Fruit fly (Drosophila melanogaster) whole organism, embryonic: ENCODE data around the gene CG31431.

Experiments
- CG10565 ChIP-seq: fragments of 200-800 bp; sonication (Bioruptor generic); optimal IDR thresholded peaks from 3 replicates; lab custom pipeline; 2016; ENCODE audit warnings: missing biosample characterization, mild to moderate bottlenecking, missing genetic modification characterization
- CG11456 ChIP-seq: fragments of 200-800 bp; sonication (Bioruptor generic); IDR thresholded peaks from 3 replicates; pipeline ENCODE4 v1.3.6; 2022; ENCODE audit warnings: missing biosample characterization, missing genetic modification characterization
- CG12391 ChIP-seq: fragments of 200-800 bp; sonication (Bioruptor generic); optimal IDR thresholded peaks from 3 replicates; lab custom pipeline; 2018; ENCODE audit warnings: missing biosample characterization, mild to moderate bottlenecking, missing genetic modification characterization, moderate library complexity
- CG14710 ChIP-seq: fragments of 200-800 bp; sonication (Bioruptor generic); optimal IDR thresholded peaks from 3 replicates; lab custom pipeline; 2019; ENCODE audit warnings: missing biosample characterization, mild to moderate bottlenecking, missing genetic modification characterization, moderate library complexity
- CG14965 ChIP-seq: fragments of 200-800 bp; sonication (Bioruptor generic); optimal IDR thresholded peaks from 2 replicates; lab custom pipeline; 2016; ENCODE audit warnings: missing biosample characterization, missing genetic modification characterization, borderline replicate concordance
- CG1602 ChIP-seq: fragments of 200-800 bp; sonication (Bioruptor generic); optimal IDR thresholded peaks from 3 replicates; lab custom pipeline; 2016; ENCODE audit warnings: missing biosample characterization, missing genetic modification characterization
- CG17186 ChIP-seq: fragments of 200-800 bp; sonication (Bioruptor generic); optimal IDR thresholded peaks from 3 replicates; lab custom pipeline; 2017; ENCODE audit warnings: missing biosample characterization, missing genetic modification reagents, missing genetic modification characterization
- CG1832 ChIP-seq: fragments of 200-800 bp; sonication (Bioruptor generic); optimal IDR thresholded peaks from 2 replicates; lab custom pipeline; 2017; ENCODE audit warnings: missing biosample characterization, mild to moderate bottlenecking, missing genetic modification characterization, inconsistent platforms
- CG3281 ChIP-seq: fragments of 200-800 bp; sonication (Bioruptor generic); optimal IDR thresholded peaks from 3 replicates; lab custom pipeline; 2017; ENCODE audit warnings: missing biosample characterization, mild to moderate bottlenecking, missing genetic modification characterization
- CG4282 ChIP-seq: fragments of 200-800 bp; sonication (Bioruptor generic); optimal IDR thresholded peaks from 2 replicates; lab custom pipeline; 2016; ENCODE audit warnings: missing biosample characterization, missing genetic modification characterization
- CG4360 ChIP-seq: fragments of 200-800 bp; sonication (Bioruptor generic); IDR thresholded peaks from 2 replicates; pipeline ENCODE4 v1.3.6; 2022; ENCODE audit warnings: missing biosample characterization, missing genetic modification characterization
- CG6654 ChIP-seq: fragments of 200-800 bp; sonication (Bioruptor generic); optimal IDR thresholded peaks from 2 replicates; lab custom pipeline; 2017; ENCODE audit warnings: missing biosample characterization, mild to moderate bottlenecking, missing genetic modification characterization
- D ChIP-seq, 2 experiments: fragments of 200-800 bp in 1 of 2; fragments of >200 bp in 1 of 2; sonication (Bioruptor generic) in 1 of 2; optimal IDR thresholded peaks; 2 replicates in 1 of 2; 3 replicates in 1 of 2; lab custom pipeline; 2017; ENCODE audit warnings: mild to moderate bottlenecking in 1 of 2, missing biosample characterization in 1 of 2, missing genetic modification characterization in 1 of 2, missing genetic modification reagents in 1 of 2
- Dad ChIP-seq: fragments of 200-800 bp; sonication (Bioruptor generic); optimal IDR thresholded peaks from 3 replicates; lab custom pipeline; 2016; ENCODE audit warnings: missing biosample characterization, missing genetic modification characterization
- Drgx ChIP-seq: fragments of 200-800 bp; sonication (Bioruptor generic); IDR thresholded peaks from 2 replicates; pipeline ENCODE4 v1.3.6; 2022; ENCODE audit warnings: missing biosample characterization, missing genetic modification characterization
- Hey ChIP-seq: fragments of 200-800 bp; sonication (Bioruptor generic); optimal IDR thresholded peaks from 3 replicates; lab custom pipeline; 2018; ENCODE audit warnings: missing biosample characterization, mild to moderate bottlenecking, missing genetic modification characterization
- Hr78 ChIP-seq, 2 experiments: fragments of 200-800 bp in 1 of 2; fragments of >200 bp in 1 of 2; sonication (Bioruptor generic) in 1 of 2; optimal IDR thresholded peaks; 2 replicates each; lab custom pipeline; 2017 to 2019; ENCODE audit warnings: missing biosample characterization in 2 of 2, missing genetic modification characterization in 2 of 2, mild to moderate bottlenecking in 1 of 2, moderate library complexity in 1 of 2
- Lim3 ChIP-seq: fragments of 200-800 bp; sonication (Bioruptor generic); IDR thresholded peaks from 2 replicates; pipeline ENCODE4 v1.3.6; 2022; ENCODE audit warnings: missing biosample characterization, missing genetic modification characterization
- Mad ChIP-seq: fragments of 200-800 bp; sonication (Bioruptor generic); optimal IDR thresholded peaks from 2 replicates; lab custom pipeline; 2016; ENCODE audit warnings: missing biosample characterization, missing genetic modification characterization
- Meics ChIP-seq: fragments of 200-800 bp; sonication (Bioruptor generic); optimal IDR thresholded peaks from 2 replicates; lab custom pipeline; 2017; ENCODE audit warnings: missing biosample characterization, mild to moderate bottlenecking, missing genetic modification characterization
- Rfx ChIP-seq: fragments of 200-800 bp; sonication (Bioruptor generic); IDR thresholded peaks from 2 replicates; pipeline ENCODE4 v1.3.6; 2022; ENCODE audit warnings: missing biosample characterization, missing genetic modification characterization
- Vsx1 ChIP-seq: fragments of 200-800 bp; sonication (Bioruptor generic); optimal IDR thresholded peaks from 2 replicates; lab custom pipeline; 2017; ENCODE audit warnings: missing biosample characterization, mild to moderate bottlenecking, missing genetic modification characterization, missing genetic modification reagents
- ab ChIP-seq: fragments of 200-800 bp; sonication (Bioruptor generic); optimal IDR thresholded peaks from 2 replicates; lab custom pipeline; 2016; ENCODE audit warnings: missing biosample characterization, missing genetic modification characterization
- ash1 ChIP-seq: fragments of 200-800 bp; sonication (Bioruptor generic); optimal IDR thresholded peaks from 2 replicates; lab custom pipeline; 2018; ENCODE audit warnings: missing biosample characterization, mild to moderate bottlenecking, missing genetic modification characterization
- br ChIP-seq: fragments of >200 bp; optimal IDR thresholded peaks from 2 replicates; lab custom pipeline; 2017
- bsh ChIP-seq, 2 experiments: fragments of 200-800 bp; sonication (Bioruptor generic); optimal IDR thresholded peaks; 2 replicates each; lab custom pipeline; 2017 to 2018; ENCODE audit warnings: mild to moderate bottlenecking in 2 of 2, missing biosample characterization in 2 of 2, missing genetic modification characterization in 2 of 2, moderate library complexity in 1 of 2
- crc ChIP-seq: fragments of 200-800 bp; sonication (Bioruptor generic); optimal IDR thresholded peaks from 2 replicates; lab custom pipeline; 2016; ENCODE audit warnings: missing biosample characterization, missing genetic modification characterization
- cwo ChIP-seq: fragments of 200-800 bp; sonication (Bioruptor generic); optimal IDR thresholded peaks from 3 replicates; lab custom pipeline; 2017; ENCODE audit warnings: missing biosample characterization, missing genetic modification characterization, mild to moderate bottlenecking, moderate library complexity, missing genetic modification reagents
- da ChIP-seq: fragments of 200-800 bp; sonication (Bioruptor generic); optimal IDR thresholded peaks from 2 replicates; lab custom pipeline; 2016; ENCODE audit warnings: missing biosample characterization, missing genetic modification characterization
- dan ChIP-seq: fragments of 200-800 bp; sonication (Bioruptor generic); IDR thresholded peaks from 2 replicates; pipeline ENCODE4 v1.3.6; 2022; ENCODE audit warnings: missing biosample characterization, missing genetic modification characterization
- dati ChIP-seq: fragments of 200-800 bp; sonication (Bioruptor generic); IDR thresholded peaks from 2 replicates; pipeline ENCODE4 v1.3.6; 2022; ENCODE audit warnings: missing biosample characterization, missing genetic modification characterization
- hkb ChIP-seq, 2 experiments: fragments of 200-800 bp in 1 of 2; fragments of >200 bp in 1 of 2; sonication (Bioruptor generic) in 1 of 2; IDR thresholded peaks in 1 of 2; optimal IDR thresholded peaks in 1 of 2; 2 replicates each; pipeline versions ENCODE4 v1.3.6 to Lab custom; 2017 to 2022; ENCODE audit warnings: missing biosample characterization in 1 of 2, missing genetic modification characterization in 1 of 2
- jumu ChIP-seq: fragments of 200-800 bp; sonication (Bioruptor generic); optimal IDR thresholded peaks from 3 replicates; lab custom pipeline; 2016; ENCODE audit warnings: missing biosample characterization, missing genetic modification characterization
- nerfin-1 ChIP-seq: fragments of 200-800 bp; sonication (Bioruptor generic); optimal IDR thresholded peaks from 3 replicates; lab custom pipeline; 2019; ENCODE audit warnings: missing biosample characterization, mild to moderate bottlenecking, missing genetic modification characterization, moderate library complexity
- nom ChIP-seq: fragments of 200-800 bp; sonication (Bioruptor generic); optimal IDR thresholded peaks from 2 replicates; lab custom pipeline; 2017; ENCODE audit warnings: missing biosample characterization, missing genetic modification characterization, mild to moderate bottlenecking, moderate library complexity, missing genetic modification reagents
- prd ChIP-seq, 3 experiments: fragments of >200 bp in 2 of 3; fragments of 200-800 bp in 1 of 3; sonication (Bioruptor generic) in 1 of 3; optimal IDR thresholded peaks in 2 of 3; IDR thresholded peaks in 1 of 3; 2 replicates in 2 of 3; 3 replicates in 1 of 3; pipeline versions ENCODE4 v1.3.6 to Lab custom; 2017 to 2022; ENCODE audit warnings: missing biosample characterization in 1 of 3, missing genetic modification characterization in 1 of 3
- sens ChIP-seq: fragments of 200-800 bp; sonication (Bioruptor generic); peaks from one replicate; lab custom pipeline; 2016; ENCODE audit warnings: missing biosample characterization, missing genetic modification characterization
- seq ChIP-seq: fragments of 200-800 bp; sonication (Bioruptor generic); IDR thresholded peaks from 2 replicates; pipeline ENCODE4 v1.3.6; 2022; ENCODE audit warnings: missing biosample characterization, missing genetic modification characterization
- tio ChIP-seq: fragments of 200-800 bp; sonication (Bioruptor generic); optimal IDR thresholded peaks from 2 replicates; lab custom pipeline; 2017; ENCODE audit warnings: missing biosample characterization, missing genetic modification characterization, inconsistent platforms
- zf30C ChIP-seq: fragments of 200-800 bp; sonication (Bioruptor generic); optimal IDR thresholded peaks from 3 replicates; lab custom pipeline; 2018; ENCODE audit warnings: missing biosample characterization, mild to moderate bottlenecking, missing genetic modification characterization

Gene CG31431

dm6 chr3R:21899170-21899575 is 28.7 kb downstream of the CG31431 start:
- TF ChIP-seq nom (GFP tag; lab: Kevin White, UChicago): peak; percentile 47
- TF ChIP-seq Drgx: peak; percentile 63; the same call in 1 of the 2 replicates
- TF ChIP-seq bsh (GFP tag; optimal IDR thresholded peaks at IDR 0.05; lab: Kevin White, UChicago): peak in 1 of 2 experiments; percentile 31
- no peak for TF ChIP-seq Lim3
- TF ChIP-seq ash1 (GFP tag; lab: Kevin White, UChicago): no peak
- 0 out of 3 replicates have a peak, but pooled peaks have one; percentile 15 for TF ChIP-seq CG11456 (GFP tag; lab: Robert Waterston, UW)

- TF ChIP-seq nerfin-1 (tag; lab: Kevin White, UChicago) (no peak), CG17186 (GFP tag; lab: Kevin White, UChicago) (no peak), CG6654 (no peak), CG4282 (GFP tag; lab: Kevin White, UChicago) (no peak), hkb (optimal IDR thresholded peaks at IDR 0.05; lab: Kevin White, UChicago) (no peak), hkb (GFP tag; IDR thresholded peaks at IDR 0.05; lab: Robert Waterston, UW) (no peak), Dad (GFP tag; lab: Kevin White, UChicago) (no peak), Mad (GFP tag; lab: Kevin White, UChicago) (no peak), CG3281 (GFP tag; lab: Kevin White, UChicago) (no peak), jumu (GFP tag; lab: Kevin White, UChicago) (no peak), CG1602 (no peak), ab (GFP tag; lab: Kevin White, UChicago) (no peak), nom (GFP tag; lab: Kevin White, UChicago) (no peak), D (optimal IDR thresholded peaks at IDR 0.05; lab: Kevin White, UChicago) (no peak), D (GFP tag; optimal IDR thresholded peaks at IDR 0.05; lab: Kevin White, UChicago) (no peak), Vsx1 (GFP tag; lab: Kevin White, UChicago) (no peak), CG4360 (GFP tag; lab: Robert Waterston, UW) (no peak), da (GFP tag; lab: Kevin White, UChicago) (no peak), Hey (tag; lab: Kevin White, UChicago) (no peak), Rfx (GFP tag; lab: Robert Waterston, UW) (no peak)
These were observed 33.9 kb downstream of the CG31431 start for dm6 chr3R:21904345-21904744.

dm6 chr3R:21905615-21906014 is 35.1 kb downstream of the CG31431 start:
- TF ChIP-seq Hr78 (GFP tag; optimal IDR thresholded peaks at IDR 0.05; lab: Kevin White, UChicago) (no peak), CG12391 (tag; lab: Kevin White, UChicago) (no peak), Drgx (peak; percentile 80), dati (no peak), CG10565 (GFP tag; lab: Kevin White, UChicago) (no peak), br (lab: Kevin White, UChicago) (no peak), prd (optimal IDR thresholded peaks at IDR 0.05; lab: Kevin White, UChicago) (no peak), prd (GFP tag; IDR thresholded peaks at IDR 0.05; lab: Robert Waterston, UW) (0 out of 3 replicates have a peak, but pooled peaks have one; percentile 9), crc (GFP tag; lab: Kevin White, UChicago) (no peak), CG14710 (no peak), nom (GFP tag; lab: Kevin White, UChicago) (peak; percentile 64), CG14965 (GFP tag; lab: Kevin White, UChicago) (no peak), sens (GFP tag; lab: Kevin White, UChicago) (peak; percentile 26), CG1832 (GFP tag; lab: Kevin White, UChicago) (no peak), Meics (GFP tag; lab: Kevin White, UChicago) (no peak), dan (GFP tag; lab: Robert Waterston, UW) (no peak), seq (no peak), cwo (GFP tag; lab: Kevin White, UChicago) (no peak), tio (no peak), zf30C (no peak), bsh (GFP tag; optimal IDR thresholded peaks at IDR 0.05; lab: Kevin White, UChicago) (peak in 1 of 2 experiments; percentile 83)
